Fruit fly (Drosophila melanogaster) whole organism, larva: ENCODE measurements around the gene CG32270.

Source experiments
- noc ChIP-seq: fragments of 200-800 bp; sonication (Bioruptor generic); optimal IDR thresholded peaks from 3 replicates; lab custom pipeline; 2019; ENCODE audit warnings: missing biosample characterization, mild to moderate bottlenecking, missing genetic modification characterization, moderate library complexity

The CG32270 gene

DNA sequence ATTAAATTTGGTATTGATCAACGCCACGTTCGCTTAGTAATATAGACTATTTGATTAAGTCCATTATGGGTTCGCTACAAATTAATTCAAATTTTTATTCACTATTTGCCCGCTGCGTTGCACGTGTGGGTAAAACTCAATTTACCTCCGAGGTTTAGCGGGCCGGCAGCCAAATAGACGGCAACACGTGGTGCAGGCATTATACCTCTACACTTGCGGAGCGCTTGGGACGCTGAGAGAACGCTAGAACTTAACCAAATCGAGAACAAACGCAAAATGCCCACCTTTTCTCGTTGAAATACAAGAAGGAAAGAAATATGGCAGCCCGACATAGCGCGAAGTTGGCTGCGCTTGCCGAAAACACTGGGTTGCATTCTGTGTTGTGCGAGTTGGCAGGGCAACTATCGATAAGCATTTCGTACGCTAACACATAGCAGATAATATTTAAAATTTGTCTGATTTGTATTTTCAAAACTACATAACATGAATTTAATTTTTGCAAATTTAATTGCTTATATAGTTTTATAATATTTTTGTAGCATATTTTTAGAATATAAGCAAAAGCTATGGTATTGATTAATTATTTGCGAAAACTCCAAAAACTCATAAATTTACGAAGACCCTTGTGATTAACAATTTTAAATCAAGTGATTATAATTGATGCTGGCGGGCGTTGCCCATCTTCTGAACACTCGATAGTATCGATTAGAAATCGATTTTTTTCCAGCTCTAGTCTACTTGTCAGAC, 14.0 kb upstream of the CG32270 start, which contains the start of the genes RpL28 and eIF1:
RpL28 (minus strand) TSS at position 318 of the 747 bp plus-strand sequence.
eIF1 (plus strand) TSS at position 699 of the 747 bp plus-strand sequence.
- peak; percentile 70 for TF ChIP-seq noc (tag; lab: Kevin White, UChicago)

DNA sequence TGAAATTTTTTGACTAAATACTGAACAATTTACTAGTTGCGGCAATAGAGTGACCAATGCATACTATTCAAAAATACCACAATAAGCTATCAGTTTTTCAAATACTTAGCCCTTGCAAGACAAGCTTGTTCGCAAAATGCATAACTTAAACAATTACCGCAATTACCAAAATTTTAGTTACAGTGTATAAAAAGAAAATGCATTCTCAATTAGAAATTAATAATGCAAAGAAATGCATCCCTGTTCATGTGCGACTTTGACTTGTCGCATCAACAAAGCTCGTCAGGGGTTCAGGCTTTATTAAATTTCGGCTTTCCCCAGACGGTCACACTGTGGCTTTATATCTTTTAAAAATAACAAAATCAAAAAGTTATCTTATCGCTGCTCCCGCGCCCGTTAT, 10.1 kb upstream of the CG32270 start, which contains the start of the genes hob and nSMase:
hob (minus strand) TSS at position 62 of the 400 bp plus-strand sequence.
nSMase (plus strand) TSS at position 298 of the 400 bp plus-strand sequence.
- no peak for TF ChIP-seq noc (tag; lab: Kevin White, UChicago)

DNA sequence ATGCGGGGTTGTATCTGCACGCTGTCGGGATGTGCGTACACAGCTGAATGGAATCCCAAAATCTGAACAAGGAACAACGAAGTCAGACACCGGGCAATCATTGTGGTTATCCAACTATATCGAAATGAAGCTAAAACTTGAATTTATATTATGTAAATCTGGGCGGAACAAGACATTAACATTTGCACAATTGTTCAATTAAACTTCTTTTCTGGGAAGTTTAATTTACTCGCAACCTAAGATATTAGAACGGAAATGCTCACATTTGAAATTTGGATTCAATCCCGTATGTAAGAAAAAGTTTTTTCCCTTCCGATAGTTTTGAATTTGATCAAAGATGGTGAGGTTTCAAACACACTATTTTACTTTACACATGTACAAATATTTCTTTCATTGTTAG, 2.5 kb downstream of the CG32270 start, which contains the start of gene CG33160:
CG33160 (minus strand) TSS at position 101 of the 400 bp plus-strand sequence.
- no peak for TF ChIP-seq noc (tag; lab: Kevin White, UChicago)

DNA sequence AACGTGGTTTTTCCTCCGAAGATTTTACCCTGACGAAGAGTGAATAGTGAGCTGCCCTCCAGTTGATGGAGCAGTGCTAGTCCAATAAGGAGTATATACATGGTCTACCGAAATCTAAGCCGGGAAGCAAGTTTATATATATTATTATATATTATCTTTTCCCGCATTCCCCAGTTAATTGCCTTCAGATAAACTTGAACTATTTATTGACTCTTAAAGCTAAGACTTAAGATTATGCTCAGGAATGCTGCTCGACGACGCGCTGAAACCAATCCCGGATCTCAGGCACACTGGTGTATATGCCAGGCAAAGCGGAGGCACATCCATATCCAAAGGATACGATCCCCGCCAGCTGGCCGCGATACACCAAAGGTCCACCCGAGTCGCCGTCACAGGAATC, 3.4 kb downstream of the CG32270 start, which contains the start of gene CG32277:
CG32277 (minus strand) TSS at position 101 of the 400 bp plus-strand sequence.
- no peak for TF ChIP-seq noc (tag; lab: Kevin White, UChicago)

DNA sequence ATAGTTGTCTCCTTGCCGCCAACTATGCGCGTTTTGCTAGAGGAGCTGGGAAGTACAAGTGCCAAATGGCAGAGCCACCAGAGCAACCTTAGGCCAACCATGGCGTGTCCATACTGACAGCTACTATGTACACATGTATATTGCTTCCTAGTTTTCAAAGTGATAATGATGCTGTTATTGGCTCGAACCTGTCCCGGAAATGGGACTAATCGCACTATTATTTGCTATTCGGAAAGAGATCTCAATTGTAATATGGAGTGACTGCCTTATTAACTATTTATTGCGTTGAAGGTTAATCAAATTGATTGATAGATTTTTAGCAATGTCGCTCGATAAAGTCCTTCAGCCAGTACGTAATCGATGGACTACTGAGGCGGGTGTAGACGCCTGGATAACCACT, 4.4 kb downstream of the CG32270 start, which contains the start of gene CG33159:
CG33159 (minus strand) TSS at position 101 of the 400 bp plus-strand sequence.
- TF ChIP-seq noc (tag; lab: Kevin White, UChicago), result no peak

DNA sequence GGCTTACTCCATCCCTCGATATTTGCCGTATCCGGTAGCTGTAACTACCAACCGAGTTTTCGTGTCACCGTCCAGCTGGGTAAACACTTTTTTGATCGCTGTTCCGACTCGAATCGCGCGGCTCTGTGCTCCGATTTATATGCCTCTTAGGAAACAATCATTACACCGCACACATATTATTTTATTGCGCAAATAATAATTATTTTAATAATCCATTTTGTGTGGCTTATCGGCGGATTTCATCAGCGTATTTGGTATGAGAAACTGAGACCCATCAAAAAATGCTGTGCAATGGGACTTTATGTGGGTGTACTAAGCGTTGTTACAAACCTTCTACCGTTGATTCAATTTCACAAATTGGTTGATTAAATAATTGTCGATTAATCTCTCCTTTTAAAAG, 5.7 kb downstream of the CG32270 start, which contains the start of gene CG32271:
CG32271 (minus strand) TSS at position 101 of the 400 bp plus-strand sequence.
- TF ChIP-seq noc (tag; lab: Kevin White, UChicago), result no peak

DNA sequence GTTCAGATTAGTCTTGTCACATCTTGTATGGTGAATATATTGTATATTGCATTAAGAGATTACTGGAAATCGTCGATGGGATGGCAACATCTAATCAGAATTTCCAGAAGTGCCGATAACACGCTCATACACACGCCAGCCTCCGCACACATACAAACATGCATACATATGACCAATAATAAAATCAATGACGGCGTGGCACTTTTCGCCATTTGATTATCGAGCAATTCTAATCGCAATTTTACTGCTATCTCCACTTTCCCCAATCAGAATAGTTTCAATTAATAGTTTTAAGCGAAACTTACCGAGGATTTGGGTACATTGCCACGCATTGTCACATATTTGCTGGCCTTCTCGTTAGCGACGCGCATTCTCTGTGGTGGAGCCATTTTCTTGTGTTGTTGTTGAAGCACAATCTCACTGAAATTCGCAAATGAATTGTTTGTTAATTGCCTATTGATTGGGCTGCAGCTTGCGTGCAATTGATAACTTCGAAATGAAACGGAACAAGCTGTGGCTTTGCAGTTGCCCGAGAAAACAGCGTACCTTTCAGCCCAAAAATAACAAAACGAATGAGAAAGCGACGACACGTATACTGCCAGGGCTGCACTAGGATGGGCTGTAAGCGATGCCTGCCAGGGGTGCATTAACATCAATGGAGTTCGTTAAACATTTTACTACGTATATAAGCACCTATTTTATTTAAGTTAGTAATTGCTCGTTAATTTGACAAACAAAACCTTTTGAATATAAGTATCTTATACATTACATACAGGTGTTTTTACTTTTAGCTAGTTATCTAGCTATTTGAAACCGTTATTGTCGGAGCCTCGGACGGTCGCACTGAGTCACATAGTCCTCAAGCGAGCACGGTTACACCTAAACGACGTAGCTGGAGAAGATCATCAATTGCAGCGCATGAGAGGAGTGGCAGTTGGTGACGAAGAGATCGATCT, 10.1 kb downstream of the CG32270 start, which contains the start of the genes CG32276 and gry:
CG32276 (minus strand) TSS at position 601 of the 956 bp plus-strand sequence.
gry (plus strand) TSS at position 644 of the 956 bp plus-strand sequence.
- TF ChIP-seq noc (tag; lab: Kevin White, UChicago), result peak; percentile 82

DNA sequence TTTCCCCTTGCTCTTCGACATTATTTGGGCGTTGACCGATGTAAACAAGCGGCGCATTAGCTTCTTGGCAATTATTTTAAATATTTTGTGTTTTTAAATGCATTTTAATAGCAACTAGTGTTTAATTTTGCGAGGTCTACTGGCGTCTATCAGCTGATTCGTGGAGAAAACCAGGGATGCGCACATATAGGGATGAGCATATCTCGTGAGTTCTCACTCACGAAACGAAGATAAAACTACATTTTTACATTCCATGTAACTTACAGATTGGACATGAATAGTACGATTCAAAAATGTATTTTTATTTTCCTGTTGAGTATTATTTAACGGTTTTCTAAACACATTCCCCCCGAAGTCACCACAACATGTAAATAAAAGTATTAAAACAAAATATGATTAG, 11.3 kb downstream of the CG32270 start, which contains the start of gene CG14966:
CG14966 (minus strand) TSS at position 168 of the 400 bp plus-strand sequence.
- TF ChIP-seq noc (tag; lab: Kevin White, UChicago), result no peak

DNA sequence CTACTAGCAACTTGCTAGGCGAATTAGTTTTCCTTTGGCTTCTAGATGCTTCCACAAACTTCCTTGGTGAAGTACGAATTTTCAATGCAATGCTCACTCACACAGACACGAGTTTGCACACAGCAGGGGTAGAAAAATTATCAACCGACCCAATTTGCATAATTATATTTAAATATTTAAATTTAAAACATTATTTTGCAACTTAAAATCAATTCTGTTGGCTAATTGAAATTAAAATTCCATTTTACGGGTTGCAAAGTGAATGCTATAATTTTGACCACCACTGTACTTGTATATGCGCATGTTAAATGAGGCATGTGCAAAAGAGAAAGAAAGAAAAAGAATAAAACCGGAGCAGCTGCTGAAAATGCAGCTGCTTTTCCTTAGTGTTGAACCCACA, 14.7 kb downstream of the CG32270 start:
- TF ChIP-seq noc (tag; lab: Kevin White, UChicago), result peak; percentile 93

DNA sequence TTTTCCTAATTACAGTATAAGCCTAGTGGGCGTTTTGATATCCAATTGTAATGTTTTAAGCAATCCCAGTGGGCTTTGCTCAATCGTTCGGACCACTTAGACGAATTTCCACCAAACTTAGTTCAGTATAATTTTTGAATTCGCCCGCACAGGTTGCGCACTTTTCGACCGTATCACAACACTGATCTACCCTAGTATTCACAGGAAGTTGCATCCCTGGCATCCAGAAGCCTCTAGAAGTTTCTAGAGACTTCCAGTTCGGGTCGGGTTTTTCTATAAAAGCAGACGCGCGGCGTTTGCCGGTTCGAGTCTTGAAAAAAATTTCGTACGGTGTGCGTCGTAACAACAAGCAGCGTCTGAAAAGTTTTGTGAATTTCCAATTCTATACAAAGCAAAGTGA, 15.9 kb downstream of the CG32270 start, which contains the start of gene Hsp83:
Hsp83 (plus strand) TSS at position 58 of the 400 bp plus-strand sequence.
- peak; percentile 87 for TF ChIP-seq noc (tag; lab: Kevin White, UChicago)

DNA sequence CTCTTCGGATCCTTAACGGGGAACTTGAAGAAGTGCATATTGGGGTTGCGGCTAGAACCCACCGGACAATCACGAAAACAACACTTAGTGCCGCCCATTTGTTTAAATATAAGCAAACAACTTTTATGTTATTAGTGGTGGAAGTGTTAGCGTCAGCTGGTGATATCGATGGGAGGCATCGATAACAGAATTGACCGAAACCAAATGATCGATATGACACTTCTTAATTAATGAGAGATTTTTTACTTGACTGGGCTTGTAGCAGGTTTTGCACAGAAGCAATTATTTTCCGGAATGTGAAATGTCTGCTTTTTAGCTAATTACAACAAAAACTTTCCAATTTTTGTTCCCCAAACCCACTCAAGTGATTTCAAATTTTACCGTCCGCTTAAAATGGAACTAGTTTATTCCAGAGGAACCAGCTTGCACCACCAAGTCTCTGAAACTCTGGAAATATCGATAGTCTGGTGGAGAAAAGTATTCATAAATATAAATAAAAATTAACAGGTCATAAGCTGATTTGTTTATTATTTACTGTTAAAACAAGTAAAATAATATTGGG, 16.4 kb downstream of the CG32270 start, which contains the start of gene CG14965:
CG14965 (minus strand) TSS at position 159 of the 562 bp plus-strand sequence.
- no peak for TF ChIP-seq noc (tag; lab: Kevin White, UChicago)

DNA sequence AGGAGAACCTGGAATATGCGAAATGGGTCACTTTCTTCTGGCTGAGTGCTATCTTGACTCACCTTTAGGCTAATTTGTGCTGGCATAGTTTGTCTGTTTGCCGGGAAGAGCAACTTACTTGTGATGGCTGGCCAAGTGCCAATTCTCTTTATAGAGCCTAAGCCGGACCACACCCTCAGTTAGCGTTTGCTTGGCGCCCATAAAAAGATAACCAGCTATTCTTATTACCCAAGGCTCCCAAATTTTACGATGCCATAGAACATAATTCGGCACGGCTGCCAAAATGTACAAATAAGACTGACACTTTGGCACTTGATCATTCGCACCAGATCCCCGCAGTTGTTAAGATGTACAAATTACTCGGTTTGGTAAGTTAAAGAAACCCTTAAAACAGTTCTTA, 19.1 kb downstream of the CG32270 start, which contains the start of the genes CG42525 and CG14958:
CG42525 (minus strand) TSS at position 101 of the 400 bp plus-strand sequence.
CG14958 (plus strand) TSS at position 332 of the 400 bp plus-strand sequence.
- no peak for TF ChIP-seq noc (tag; lab: Kevin White, UChicago)

DNA sequence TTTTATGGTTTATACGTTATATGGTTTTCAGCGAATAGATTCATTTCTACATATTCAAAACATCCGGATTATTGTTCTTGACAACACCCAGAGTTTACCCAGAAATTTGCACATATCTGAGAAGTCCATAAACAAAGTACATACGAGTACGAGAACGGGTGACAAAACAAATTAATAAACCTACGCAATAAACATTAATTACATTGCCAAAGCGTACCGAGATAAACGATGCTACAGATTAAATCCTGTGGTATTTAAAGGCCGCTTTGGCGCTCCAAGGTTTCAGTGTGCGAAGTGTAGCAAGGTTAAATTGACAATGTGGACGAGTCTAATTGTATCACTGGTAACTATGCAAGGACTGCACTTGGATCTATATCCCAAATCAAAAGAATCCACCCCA, 21.5 kb downstream of the CG32270 start, which contains the start of gene CG14957:
CG14957 (plus strand) TSS at position 301 of the 400 bp plus-strand sequence.
- peak; percentile 39 for TF ChIP-seq noc (tag; lab: Kevin White, UChicago)

DNA sequence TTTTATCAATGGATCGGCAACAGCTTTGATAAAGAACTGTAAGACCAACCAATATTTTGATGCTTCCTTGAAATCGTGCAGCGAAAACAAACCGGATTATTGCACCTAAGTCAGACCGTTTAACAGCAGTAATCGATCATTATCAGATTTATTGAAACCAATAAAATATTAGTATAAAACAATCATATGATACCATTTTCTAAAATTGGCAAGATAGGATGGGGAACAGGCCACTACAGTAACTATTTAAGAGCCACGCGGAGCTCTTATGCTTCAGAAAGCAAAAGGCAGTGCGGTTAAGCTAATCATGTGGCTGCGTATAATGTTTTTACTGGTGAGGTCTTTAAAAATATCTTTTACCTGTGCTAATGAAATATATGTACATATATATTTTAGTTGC, 22.4 kb downstream of the CG32270 start, which contains the start of gene CG32284:
CG32284 (plus strand) TSS at position 301 of the 400 bp plus-strand sequence.
- no peak for TF ChIP-seq noc (tag; lab: Kevin White, UChicago)
